Fruit fly (Drosophila melanogaster): Measurements from ENCODE around the gene Npc2e.

Gene Npc2e

DNA sequence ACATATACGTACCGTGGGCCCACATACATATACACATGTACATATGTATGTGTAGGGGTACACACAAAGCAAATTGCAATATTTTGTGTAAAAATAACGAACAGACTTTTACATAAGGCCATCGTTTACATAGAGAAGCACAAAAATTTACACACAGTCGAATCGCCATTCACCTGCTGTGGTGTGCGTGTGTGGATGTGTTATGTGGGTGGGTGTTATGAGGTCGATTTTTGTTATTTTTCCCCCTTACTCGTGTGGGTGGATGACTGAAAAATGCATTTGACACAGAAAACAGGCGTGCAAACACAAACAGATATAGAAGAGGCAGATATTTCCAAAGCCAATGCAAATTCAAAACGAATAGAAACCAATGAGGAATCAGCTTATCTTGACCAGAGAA lies 41.9 kb downstream of the Npc2e start (continued):
- TF ChIP-seq Med (GFP tag), result peak; percentile 48
- TF ChIP-seq Atf-2 (GFP tag; optimal IDR thresholded peaks at IDR 0.05), result no peak
- TF ChIP-seq CG18476 (GFP tag; optimal IDR thresholded peaks at IDR 0.05), result no peak
- TF ChIP-seq sisA (GFP tag; IDR thresholded peaks at IDR 0.05), result no peak
- TF ChIP-seq CG11247 (GFP tag; IDR thresholded peaks at IDR 0.05), result no peak
- TF ChIP-seq CG16815 (GFP tag; optimal IDR thresholded peaks at IDR 0.05), result no peak
- no peak for TF ChIP-seq HLH3B (GFP tag; IDR thresholded peaks at IDR 0.05)
- no peak for TF ChIP-seq nerfin-2 (GFP tag; IDR thresholded peaks at IDR 0.05; ENCODE audit: partially characterized antibody)
- no peak for TF ChIP-seq abd-A (tag; optimal IDR thresholded peaks at IDR 0.05)
- no peak for TF ChIP-seq CG1602 (GFP tag; optimal IDR thresholded peaks at IDR 0.05)
- TF ChIP-seq CG6854 (GFP tag; optimal IDR thresholded peaks at IDR 0.05), result no peak
- no peak for TF ChIP-seq Hr39 (optimal IDR thresholded peaks at IDR 0.05)
- TF ChIP-seq Pdp1 (GFP tag; optimal IDR thresholded peaks at IDR 0.05), result peak in 1 of 2 experiments; percentile 8
- TF ChIP-seq tx (GFP tag; optimal IDR thresholded peaks at IDR 0.05), result no peak
- TF ChIP-seq CG9876 (GFP tag; optimal IDR thresholded peaks at IDR 0.05), result no peak
- no peak for TF ChIP-seq CG14860 (GFP tag; IDR thresholded peaks at IDR 0.05; ENCODE audit: partially characterized antibody)
- TF ChIP-seq CHES-1-like (GFP tag; optimal IDR thresholded peaks at IDR 0.05), result no peak
- peak; percentile 95 for TF ChIP-seq sr (GFP tag; IDR thresholded peaks at IDR 0.05)
- peak; percentile 25 for TF ChIP-seq cg (GFP tag; optimal IDR thresholded peaks at IDR 0.05)
- no peak for TF ChIP-seq cwo (GFP tag; optimal IDR thresholded peaks at IDR 0.05)
- no peak for TF ChIP-seq Nf-YB (GFP tag; optimal IDR thresholded peaks at IDR 0.05)
- TF ChIP-seq cad (GFP tag; optimal IDR thresholded peaks at IDR 0.05), result no peak
- no peak for TF ChIP-seq Jarid2 (GFP tag; optimal IDR thresholded peaks at IDR 0.05)
- no peak for TF ChIP-seq HLH4C (GFP tag; IDR thresholded peaks at IDR 0.05; ENCODE audit: partially characterized antibody)
- TF ChIP-seq run (tag; optimal IDR thresholded peaks at IDR 0.05), result no peak

DNA sequence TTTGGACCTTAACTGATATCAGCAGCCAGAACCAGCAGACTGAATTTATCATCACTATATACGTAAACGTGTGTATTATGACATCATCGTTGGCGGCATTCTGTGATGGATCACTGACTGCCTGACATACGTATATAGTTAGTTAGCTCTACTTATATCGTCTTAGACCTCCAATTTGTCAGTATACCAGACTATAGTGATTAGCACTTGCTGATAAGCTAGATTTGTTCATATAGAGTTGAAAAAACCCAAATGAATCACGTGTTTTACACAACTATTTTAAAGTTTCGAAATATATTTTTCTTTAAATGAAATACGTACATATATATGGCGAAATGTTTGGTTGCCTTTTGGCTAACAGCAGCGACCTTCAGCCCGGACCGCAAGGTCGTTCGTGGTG lies 42.6 kb downstream of the Npc2e start:
- TF ChIP-seq CkIIα-i1 (GFP tag; IDR thresholded peaks at IDR 0.05) (no peak), bcd (GFP tag; optimal IDR thresholded peaks at IDR 0.05) (no peak), CG11696 (GFP tag; IDR thresholded peaks at IDR 0.05) (no peak), CG16863 (GFP tag; optimal IDR thresholded peaks at IDR 0.05) (no peak), CG3281 (GFP tag; optimal IDR thresholded peaks at IDR 0.05) (peak; percentile 0), sens (GFP tag) (no peak), CG12219 (GFP tag; optimal IDR thresholded peaks at IDR 0.05) (no peak), Pdp1 (GFP tag; optimal IDR thresholded peaks at IDR 0.05) (peak in 1 of 2 experiments; percentile 19), ci (GFP tag; IDR thresholded peaks at IDR 0.05) (0 out of 3 replicates have a peak, but pooled peaks have one; percentile 24), cwo (GFP tag; optimal IDR thresholded peaks at IDR 0.05) (peak; percentile 54), CG13624 (GFP tag; optimal IDR thresholded peaks at IDR 0.05) (no peak), Sry-δ (GFP tag; optimal IDR thresholded peaks at IDR 0.05) (no peak), CG34376 (GFP tag; optimal IDR thresholded peaks at IDR 0.05) (peak; percentile 24), lab (GFP tag; optimal IDR thresholded peaks at IDR 0.05) (peak; percentile 14)

DNA sequence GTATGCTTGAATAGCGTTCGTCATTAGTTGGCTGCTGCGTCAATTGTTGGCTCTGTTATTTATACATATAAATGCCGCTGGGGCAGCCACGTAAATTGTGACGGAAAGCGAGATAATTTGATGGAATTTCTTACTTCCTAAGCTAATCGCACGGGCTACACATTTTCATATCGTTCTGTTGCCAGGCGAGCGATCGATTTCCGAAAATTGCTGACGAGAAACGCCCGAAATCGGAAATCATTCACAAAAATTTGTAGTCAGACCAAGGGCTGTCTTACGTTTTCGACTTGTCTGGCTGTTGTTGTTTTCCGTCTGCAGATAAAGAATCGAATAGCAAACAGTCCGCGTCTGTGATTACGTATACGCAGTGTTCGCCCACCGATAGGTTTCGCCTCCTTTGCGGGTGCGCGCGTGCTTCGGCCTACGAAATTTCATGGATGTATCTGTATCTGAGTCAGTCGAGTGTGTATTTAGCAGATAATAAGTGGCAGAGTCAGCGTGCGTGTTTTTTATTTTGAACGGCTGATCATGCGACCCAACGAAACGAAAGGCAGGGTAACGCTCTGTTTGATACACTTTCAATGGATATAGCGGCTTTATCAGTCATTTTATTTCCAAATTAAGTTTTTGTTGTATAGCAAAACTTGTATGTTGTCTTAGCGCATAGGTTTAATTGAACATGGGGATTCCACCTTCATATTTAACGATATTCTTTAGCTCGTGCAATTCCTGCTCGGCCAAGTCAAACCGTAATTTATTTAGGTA lies 44.6 kb downstream of the Npc2e start:
- peak; percentile 86 for TF ChIP-seq lab (GFP tag; optimal IDR thresholded peaks at IDR 0.05)
- peak; percentile 66 for TF ChIP-seq vvl (GFP tag; IDR thresholded peaks at IDR 0.05)
- TF ChIP-seq az2 (GFP tag; optimal IDR thresholded peaks at IDR 0.05), result peak; percentile 36
- peak; percentile 35; the same call in 1 of the 3 replicates for TF ChIP-seq CG34224 (GFP tag; IDR thresholded peaks at IDR 0.05; ENCODE audit: partially characterized antibody)
- TF ChIP-seq tin (GFP tag; optimal IDR thresholded peaks at IDR 0.05), result peak; percentile 16
- TF ChIP-seq crp (GFP tag; optimal IDR thresholded peaks at IDR 0.05), result peak in 1 of 2 experiments; percentile 7
- TF ChIP-seq CG3726 (GFP tag; IDR thresholded peaks at IDR 0.05), result no peak
- TF ChIP-seq CG2202 (tag; optimal IDR thresholded peaks at IDR 0.05), result no peak
- TF ChIP-seq gt (GFP tag; IDR thresholded peaks at IDR 0.05), result no peak
- 0 out of 2 replicates have a peak, but pooled peaks have one; percentile 17 for TF ChIP-seq CG4730 (GFP tag; IDR thresholded peaks at IDR 0.05)
- TF ChIP-seq Scr (GFP tag; IDR thresholded peaks at IDR 0.05; ENCODE audit: partially characterized antibody), result peak; percentile 30; the same call in 1 of the 2 replicates
- TF ChIP-seq NK7.1 (GFP tag; optimal IDR thresholded peaks at IDR 0.05), result no peak
- peak; percentile 14 for TF ChIP-seq CG15601 (tag; optimal IDR thresholded peaks at IDR 0.05)
